Fruit fly (Drosophila melanogaster) whole organism, adult: ENCODE results near the gene CG16888.

Experiments
- CG11617 ChIP-seq: fragments of 200-800 bp; sonication (Bioruptor generic); optimal IDR thresholded peaks from 2 replicates; lab custom pipeline; 2017; ENCODE audit warnings: mild to moderate bottlenecking, missing biosample characterization, missing genetic modification reagents, missing genetic modification characterization
- CG7101 ChIP-seq: fragments of 200-800 bp; sonication (Bioruptor generic); optimal IDR thresholded peaks from 2 replicates; lab custom pipeline; 2018; ENCODE audit warnings: missing biosample characterization, mild to moderate bottlenecking, missing genetic modification characterization, moderate library complexity
- Hr96 ChIP-seq: fragments of 200-800 bp; sonication (Bioruptor generic); optimal IDR thresholded peaks from 2 replicates; lab custom pipeline; 2016; ENCODE audit warnings: missing biosample characterization, missing genetic modification characterization
- cic ChIP-seq: fragments of 200-800 bp; sonication (Bioruptor generic); optimal IDR thresholded peaks from 2 replicates; lab custom pipeline; 2017; ENCODE audit warnings: missing biosample characterization, mild to moderate bottlenecking, missing genetic modification characterization, moderate library complexity
- cnc ChIP-seq, 2 experiments: fragments of >200 bp; optimal IDR thresholded peaks; 2 replicates each; lab custom pipeline; 2017
- kay ChIP-seq: fragments of 200-800 bp; sonication (Bioruptor generic); peaks from one replicate; lab custom pipeline; 2016; ENCODE audit warnings: missing biosample characterization, missing genetic modification characterization, borderline replicate concordance
- ovo ChIP-seq: fragments of 200-800 bp; sonication (Bioruptor generic); optimal IDR thresholded peaks from 2 replicates; lab custom pipeline; 2016; ENCODE audit warnings: missing biosample characterization, missing genetic modification characterization
- pad ChIP-seq: fragments of 200-800 bp; sonication (Bioruptor generic); optimal IDR thresholded peaks from 3 replicates; lab custom pipeline; 2017; ENCODE audit warnings: missing biosample characterization, missing genetic modification characterization, mild to moderate bottlenecking, moderate library complexity, missing genetic modification reagents

dm6 chr2L:13805170-13805569, 7.9 kb downstream of the CG16888 start:
- no peak for TF ChIP-seq kay (GFP tag; lab: Kevin White, UChicago)
- no peak for TF ChIP-seq Hr96 (GFP tag; lab: Kevin White, UChicago)
- no peak for TF ChIP-seq CG7101 (tag; lab: Kevin White, UChicago)
- TF ChIP-seq ovo (GFP tag; lab: Kevin White, UChicago): no peak
- TF ChIP-seq cnc (optimal IDR thresholded peaks at IDR 0.05; lab: Kevin White, UChicago): no peak
- peak; percentile 13 for TF ChIP-seq cic
- no peak for TF ChIP-seq pad (GFP tag; lab: Kevin White, UChicago)
- TF ChIP-seq CG11617: no peak
